Fruit fly (Drosophila melanogaster) whole organism, embryonic: ENCODE measurements around the gene PLCXD.

Source experiments
- ATbp ChIP-seq: fragments of 200-800 bp; sonication (Bioruptor generic); optimal IDR thresholded peaks from 2 replicates; lab custom pipeline; 2017; ENCODE audit warnings: missing biosample characterization, mild to moderate bottlenecking, missing genetic modification characterization, missing genetic modification reagents
- Atf6 ChIP-seq: fragments of 200-800 bp; sonication (Bioruptor generic); IDR thresholded peaks from 2 replicates; pipeline ENCODE4 v1.3.6; 2022; ENCODE audit warnings: missing biosample characterization, missing genetic modification characterization
- CG10321 ChIP-seq: fragments of 200-800 bp; sonication (Bioruptor generic); IDR thresholded peaks from 2 replicates; pipeline ENCODE4 v1.3.6; 2022; ENCODE audit warnings: missing biosample characterization, missing genetic modification characterization
- CG1233 ChIP-seq: fragments of 200-800 bp; sonication (Bioruptor generic); optimal IDR thresholded peaks from 4 replicates; lab custom pipeline; 2018; ENCODE audit warnings: missing biosample characterization, mild to moderate bottlenecking, missing genetic modification characterization
- CG12391 ChIP-seq: fragments of 200-800 bp; sonication (Bioruptor generic); optimal IDR thresholded peaks from 3 replicates; lab custom pipeline; 2018; ENCODE audit warnings: missing biosample characterization, mild to moderate bottlenecking, missing genetic modification characterization, moderate library complexity
- CG13894 ChIP-seq: fragments of 200-800 bp; sonication (Bioruptor generic); optimal IDR thresholded peaks from 3 replicates; lab custom pipeline; 2018; ENCODE audit warnings: missing biosample characterization, mild to moderate bottlenecking, missing genetic modification characterization, moderate library complexity
- CG15269 ChIP-seq: fragments of 200-800 bp; sonication (Bioruptor generic); optimal IDR thresholded peaks from 2 replicates; lab custom pipeline; 2018; ENCODE audit warnings: missing biosample characterization, mild to moderate bottlenecking, missing genetic modification characterization, moderate library complexity
- CG1603 ChIP-seq: fragments of 200-800 bp; sonication (Bioruptor generic); optimal IDR thresholded peaks from 2 replicates; lab custom pipeline; 2019; ENCODE audit warnings: missing biosample characterization, mild to moderate bottlenecking, missing genetic modification characterization, moderate library complexity
- CG17361 ChIP-seq: fragments of 200-800 bp; sonication (Bioruptor generic); IDR thresholded peaks from 3 replicates; pipeline ENCODE4 v1.3.6; 2022; ENCODE audit warnings: missing biosample characterization, missing genetic modification characterization
- CG17912 ChIP-seq: fragments of 200-800 bp; sonication (Bioruptor generic); optimal IDR thresholded peaks from 2 replicates; lab custom pipeline; 2018; ENCODE audit warnings: missing biosample characterization, mild to moderate bottlenecking, missing genetic modification characterization
- CG18262 ChIP-seq: fragments of 200-800 bp; optimal IDR thresholded peaks from 3 replicates; lab custom pipeline; 2019; ENCODE audit warnings: missing biosample characterization, mild to moderate bottlenecking, missing genetic modification characterization, moderate library complexity
- CG18599 ChIP-seq: fragments of 200-800 bp; sonication (Bioruptor generic); optimal IDR thresholded peaks from 3 replicates; lab custom pipeline; 2017; ENCODE audit warnings: missing biosample characterization, missing genetic modification characterization, mild to moderate bottlenecking, moderate library complexity, missing genetic modification reagents
- CG2120 ChIP-seq: fragments of 200-800 bp; sonication (Bioruptor generic); optimal IDR thresholded peaks from 3 replicates; lab custom pipeline; 2016; ENCODE audit warnings: missing biosample characterization, missing genetic modification characterization
- CG3065 ChIP-seq: fragments of 200-800 bp; sonication (Bioruptor generic); optimal IDR thresholded peaks from 2 replicates; lab custom pipeline; 2016; ENCODE audit warnings: missing biosample characterization, missing genetic modification characterization
- CG3281 ChIP-seq: fragments of 200-800 bp; sonication (Bioruptor generic); optimal IDR thresholded peaks from 3 replicates; lab custom pipeline; 2017; ENCODE audit warnings: missing biosample characterization, mild to moderate bottlenecking, missing genetic modification characterization
- CG4730 ChIP-seq: fragments of 200-800 bp; sonication (Bioruptor generic); IDR thresholded peaks from 2 replicates; pipeline ENCODE4 v1.3.6; 2022; ENCODE audit warnings: missing biosample characterization, missing genetic modification characterization
- CG6254 ChIP-seq: fragments of 200-800 bp; sonication (Bioruptor generic); optimal IDR thresholded peaks from 3 replicates; lab custom pipeline; 2017; ENCODE audit warnings: mild to moderate bottlenecking, missing biosample characterization, missing genetic modification reagents, missing genetic modification characterization
- CG6689 ChIP-seq: fragments of 200-800 bp; sonication (Bioruptor generic); IDR thresholded peaks from 2 replicates; pipeline ENCODE4 v1.3.6; 2022; ENCODE audit warnings: missing biosample characterization, missing genetic modification characterization
- CG6765 ChIP-seq: fragments of 200-800 bp; sonication (Bioruptor generic); optimal IDR thresholded peaks from 3 replicates; lab custom pipeline; 2017; ENCODE audit warnings: missing biosample characterization, mild to moderate bottlenecking, missing genetic modification characterization
- CG8089 ChIP-seq: fragments of 200-800 bp; sonication (Bioruptor generic); optimal IDR thresholded peaks from 3 replicates; lab custom pipeline; 2016; ENCODE audit warnings: missing biosample characterization, missing genetic modification characterization
- Camta ChIP-seq: fragments of 200-800 bp; sonication (Bioruptor generic); optimal IDR thresholded peaks from 2 replicates; lab custom pipeline; 2016; ENCODE audit warnings: missing biosample characterization, missing genetic modification characterization
- Deaf1 ChIP-seq: fragments of 200-800 bp; optimal IDR thresholded peaks from 3 replicates; lab custom pipeline; 2019; ENCODE audit warnings: missing biosample characterization, mild to moderate bottlenecking, missing genetic modification characterization, moderate library complexity
- Dip2 ChIP-seq: fragments of 200-800 bp; sonication (Bioruptor generic); IDR thresholded peaks from 2 replicates; pipeline ENCODE4 v1.3.6; 2022; ENCODE audit warnings: missing biosample characterization, missing genetic modification characterization
- HHEX ChIP-seq: fragments of 200-800 bp; sonication (Bioruptor generic); optimal IDR thresholded peaks from 3 replicates; lab custom pipeline; 2017; ENCODE audit warnings: missing biosample characterization, mild to moderate bottlenecking, missing genetic modification characterization, missing genetic modification reagents
- Hey ChIP-seq: fragments of 200-800 bp; sonication (Bioruptor generic); optimal IDR thresholded peaks from 3 replicates; lab custom pipeline; 2018; ENCODE audit warnings: missing biosample characterization, mild to moderate bottlenecking, missing genetic modification characterization
- HmgD ChIP-seq: fragments of 200-800 bp; sonication (Bioruptor generic); optimal IDR thresholded peaks from 3 replicates; lab custom pipeline; 2016; ENCODE audit warnings: missing biosample characterization, missing genetic modification characterization
- Hmr ChIP-seq: fragments of 200-800 bp; sonication (Bioruptor generic); optimal IDR thresholded peaks from 3 replicates; lab custom pipeline; 2017; ENCODE audit warnings: mild to moderate bottlenecking, missing biosample characterization, missing genetic modification reagents, missing genetic modification characterization
- Kr ChIP-seq: fragments of 200-800 bp; sonication (Bioruptor generic); optimal IDR thresholded peaks from 2 replicates; lab custom pipeline; 2017; ENCODE audit warnings: missing biosample characterization, mild to moderate bottlenecking, missing genetic modification characterization
- Mad ChIP-seq: fragments of 200-800 bp; sonication (Bioruptor generic); optimal IDR thresholded peaks from 2 replicates; lab custom pipeline; 2016; ENCODE audit warnings: missing biosample characterization, missing genetic modification characterization
- Rx ChIP-seq: fragments of 200-800 bp; sonication (Bioruptor generic); IDR thresholded peaks from 2 replicates; pipeline ENCODE4 v1.3.6; 2022; ENCODE audit warnings: missing biosample characterization, missing genetic modification characterization
- Six4 ChIP-seq: fragments of 200-800 bp; sonication (Bioruptor generic); optimal IDR thresholded peaks from 2 replicates; lab custom pipeline; 2016; ENCODE audit warnings: missing biosample characterization, missing genetic modification characterization
- Sox100B ChIP-seq: fragments of 200-800 bp; sonication (Bioruptor generic); optimal IDR thresholded peaks from 3 replicates; lab custom pipeline; 2018; ENCODE audit warnings: missing biosample characterization, mild to moderate bottlenecking, missing genetic modification characterization
- ac ChIP-seq: fragments of 200-800 bp; sonication (Bioruptor generic); optimal IDR thresholded peaks from 3 replicates; lab custom pipeline; 2017; ENCODE audit warnings: missing biosample characterization, mild to moderate bottlenecking, missing genetic modification characterization
- crc ChIP-seq: fragments of 200-800 bp; sonication (Bioruptor generic); optimal IDR thresholded peaks from 2 replicates; lab custom pipeline; 2016; ENCODE audit warnings: missing biosample characterization, missing genetic modification characterization
- cwo ChIP-seq: fragments of 200-800 bp; sonication (Bioruptor generic); optimal IDR thresholded peaks from 3 replicates; lab custom pipeline; 2017; ENCODE audit warnings: missing biosample characterization, missing genetic modification characterization, mild to moderate bottlenecking, moderate library complexity, missing genetic modification reagents
- dati ChIP-seq: fragments of 200-800 bp; sonication (Bioruptor generic); IDR thresholded peaks from 2 replicates; pipeline ENCODE4 v1.3.6; 2022; ENCODE audit warnings: missing biosample characterization, missing genetic modification characterization
- dpn ChIP-seq, 2 experiments: fragments of 200-800 bp; sonication (Bioruptor generic); optimal IDR thresholded peaks; 3 replicates each; lab custom pipeline; 2016; ENCODE audit warnings: missing biosample characterization in 2 of 2, missing genetic modification characterization in 2 of 2
- fd96Cb ChIP-seq: fragments of 200-800 bp; sonication (Bioruptor generic); optimal IDR thresholded peaks from 2 replicates; lab custom pipeline; 2018; ENCODE audit warnings: missing biosample characterization, mild to moderate bottlenecking, missing genetic modification characterization, moderate library complexity
- fu2 ChIP-seq: fragments of 200-800 bp; sonication (Bioruptor generic); optimal IDR thresholded peaks from 2 replicates; lab custom pipeline; 2016; ENCODE audit warnings: missing biosample characterization, missing genetic modification characterization
- gcm ChIP-seq: fragments of 200-800 bp; sonication (Bioruptor generic); optimal IDR thresholded peaks from 2 replicates; lab custom pipeline; 2019; ENCODE audit warnings: missing biosample characterization, mild to moderate bottlenecking, missing genetic modification characterization, moderate library complexity
- grau ChIP-seq: fragments of 200-800 bp; optimal IDR thresholded peaks from 3 replicates; lab custom pipeline; 2019; ENCODE audit warnings: missing biosample characterization, mild to moderate bottlenecking, missing genetic modification characterization, moderate library complexity
- h ChIP-seq: fragments of >200 bp; optimal IDR thresholded peaks from 2 replicates; lab custom pipeline; 2017
- her ChIP-seq: fragments of 200-800 bp; sonication (Bioruptor generic); optimal IDR thresholded peaks from 2 replicates; lab custom pipeline; 2016; ENCODE audit warnings: missing biosample characterization, missing genetic modification characterization
- kni ChIP-seq: fragments of 200-800 bp; sonication (Bioruptor generic); optimal IDR thresholded peaks from 3 replicates; lab custom pipeline; 2017; ENCODE audit warnings: mild to moderate bottlenecking, missing biosample characterization, missing genetic modification reagents, missing genetic modification characterization
- nerfin-1 ChIP-seq: fragments of 200-800 bp; sonication (Bioruptor generic); optimal IDR thresholded peaks from 3 replicates; lab custom pipeline; 2019; ENCODE audit warnings: missing biosample characterization, mild to moderate bottlenecking, missing genetic modification characterization, moderate library complexity
- pfk ChIP-seq: fragments of 200-800 bp; sonication (Bioruptor generic); optimal IDR thresholded peaks from 2 replicates; lab custom pipeline; 2018; ENCODE audit warnings: missing biosample characterization, mild to moderate bottlenecking, missing genetic modification characterization, moderate library complexity
- pnt ChIP-seq: fragments of 200-800 bp; sonication (Bioruptor generic); optimal IDR thresholded peaks from 3 replicates; lab custom pipeline; 2016; ENCODE audit warnings: missing biosample characterization, missing genetic modification characterization
- schlank ChIP-seq: fragments of 200-800 bp; sonication (Bioruptor generic); optimal IDR thresholded peaks from 2 replicates; lab custom pipeline; 2018; ENCODE audit warnings: missing biosample characterization, mild to moderate bottlenecking, missing genetic modification characterization
- sug ChIP-seq: fragments of 200-800 bp; optimal IDR thresholded peaks from 2 replicates; lab custom pipeline; 2019; ENCODE audit warnings: missing biosample characterization, mild to moderate bottlenecking, missing genetic modification characterization, moderate library complexity

Gene PLCXD

DNA sequence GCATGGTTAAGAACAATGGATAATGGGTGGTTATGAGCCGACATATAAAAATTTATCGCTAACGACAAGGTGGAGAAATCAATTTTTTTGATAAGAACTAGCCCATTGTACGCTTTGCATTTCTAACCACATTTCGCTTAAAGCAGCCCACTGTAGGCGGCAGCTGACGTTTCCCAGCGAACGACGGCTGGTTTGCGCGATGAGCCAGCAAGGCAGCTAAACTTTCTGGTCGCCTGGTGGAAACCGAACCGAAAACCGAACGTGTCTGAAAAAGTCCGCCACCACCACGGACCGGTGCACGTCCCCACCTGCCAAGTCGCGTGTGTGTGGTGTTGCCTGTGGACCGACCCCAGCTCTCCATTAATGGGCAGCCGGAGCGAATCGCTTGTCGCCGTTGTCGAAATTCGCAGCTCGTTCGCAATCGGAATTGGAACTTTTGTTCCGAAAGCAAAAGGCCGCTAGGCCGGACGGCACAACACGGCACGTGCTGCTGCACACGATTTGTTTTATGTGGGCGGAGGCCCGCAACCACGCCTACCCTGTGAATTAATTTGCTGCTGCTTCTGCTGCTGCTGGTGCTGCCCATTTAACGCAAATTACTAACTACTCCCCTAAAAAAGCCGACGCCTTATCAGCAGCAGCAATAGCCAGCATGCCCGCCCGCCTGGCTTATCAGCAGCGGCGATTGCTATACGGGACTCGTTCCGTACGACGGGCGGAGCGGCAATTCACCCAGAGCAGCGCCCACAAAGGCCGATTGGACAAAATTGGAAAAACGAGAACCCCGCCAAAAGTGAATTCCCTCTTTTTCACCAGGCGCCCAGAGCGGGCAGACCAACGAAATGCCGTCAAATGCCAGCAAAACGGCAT, 46.1 kb upstream of the PLCXD start (continued):
- peak; percentile 58 for TF ChIP-seq CG18599 (GFP tag; lab: Kevin White, UChicago)
- peak; percentile 11 for TF ChIP-seq HmgD (GFP tag; lab: Kevin White, UChicago)
- peak; percentile 98 for TF ChIP-seq sug (tag; lab: Kevin White, UChicago)
- no peak for TF ChIP-seq pnt
- TF ChIP-seq Deaf1 (tag; lab: Kevin White, UChicago) = peak; percentile 94
- no peak for TF ChIP-seq CG17912 (GFP tag; lab: Kevin White, UChicago)
- TF ChIP-seq Camta = no peak
- TF ChIP-seq CG6689 (GFP tag; lab: Robert Waterston, UW) = no peak
- peak; percentile 100 for TF ChIP-seq cwo (GFP tag; lab: Kevin White, UChicago)
- no peak for TF ChIP-seq Dip2 (GFP tag; lab: Robert Waterston, UW)
- TF ChIP-seq Mad (GFP tag; lab: Kevin White, UChicago) = peak; percentile 17
- peak; percentile 75 for TF ChIP-seq CG3065 (GFP tag; lab: Kevin White, UChicago)
- peak; percentile 66 for TF ChIP-seq CG15269
- TF ChIP-seq CG4730 (GFP tag; lab: Robert Waterston, UW) = no peak
- TF ChIP-seq kni (GFP tag; lab: Kevin White, UChicago) = peak; percentile 99
- peak; percentile 83 for TF ChIP-seq nerfin-1
- peak; percentile 8 for TF ChIP-seq CG8089 (GFP tag; lab: Kevin White, UChicago)
- peak; percentile 18 for TF ChIP-seq fd96Cb (tag; lab: Kevin White, UChicago)
- TF ChIP-seq grau = peak; percentile 47
- TF ChIP-seq her (GFP tag; lab: Kevin White, UChicago) = peak; percentile 56
- peak; percentile 48 for TF ChIP-seq CG2120 (GFP tag; lab: Kevin White, UChicago)
- no peak for TF ChIP-seq Rx (GFP tag; lab: Robert Waterston, UW)
- TF ChIP-seq dpn (GFP tag; optimal IDR thresholded peaks at IDR 0.05; lab: Kevin White, UChicago) = peak; percentile 38 to 41
- TF ChIP-seq Kr = peak; percentile 13
- peak; percentile 67 for TF ChIP-seq ac (GFP tag; lab: Kevin White, UChicago)
- peak; percentile 28 for TF ChIP-seq h
- peak; percentile 8 for TF ChIP-seq schlank (tag; lab: Kevin White, UChicago)
- TF ChIP-seq CG1233 (GFP tag; lab: Kevin White, UChicago) = peak; percentile 27
- no peak for TF ChIP-seq fu2 (GFP tag; lab: Kevin White, UChicago)
- TF ChIP-seq CG6254 (GFP tag; lab: Kevin White, UChicago) = peak; percentile 30
- peak; percentile 24 for TF ChIP-seq Sox100B (GFP tag; lab: Kevin White, UChicago)
- TF ChIP-seq gcm (GFP tag; lab: Kevin White, UChicago) = peak; percentile 94
- TF ChIP-seq CG12391 (tag; lab: Kevin White, UChicago) = peak; percentile 63
- TF ChIP-seq HHEX (GFP tag; lab: Kevin White, UChicago) = peak; percentile 25
- TF ChIP-seq CG10321 (GFP tag; lab: Robert Waterston, UW) = no peak
- TF ChIP-seq Six4 = peak; percentile 24
- peak; percentile 15 for TF ChIP-seq CG6765
- no peak for TF ChIP-seq pfk (GFP tag; lab: Kevin White, UChicago)
- peak; percentile 60 for TF ChIP-seq CG13894 (tag; lab: Kevin White, UChicago)
- TF ChIP-seq crc (GFP tag; lab: Kevin White, UChicago) = no peak
- peak; percentile 27 for TF ChIP-seq CG3281
- peak; percentile 99 for TF ChIP-seq Hey (tag; lab: Kevin White, UChicago)
- TF ChIP-seq CG1603 = peak; percentile 39
- TF ChIP-seq Hmr = peak; percentile 48
- TF ChIP-seq dati = no peak
- no peak for TF ChIP-seq CG17361 (GFP tag; lab: Robert Waterston, UW)
- TF ChIP-seq Atf6 (GFP tag; lab: Robert Waterston, UW) = no peak
- TF ChIP-seq CG18262 = peak; percentile 18
- peak; percentile 29 for TF ChIP-seq ATbp (GFP tag; lab: Kevin White, UChicago)
